Fruit fly (Drosophila melanogaster) Kc167 (cell line): ENCODE data around the gene CG42763.

ENCODE experiments used
- Myc ChIP-seq: fragments of >200 bp; optimal IDR thresholded peaks from 2 replicates; lab custom pipeline; 2017; ENCODE audit warnings: missing external identifiers
- Sin3A ChIP-seq: fragments of >200 bp; optimal IDR thresholded peaks from 2 replicates; lab custom pipeline; 2018; ENCODE audit warnings: missing external identifiers
- h ChIP-seq: fragments of >200 bp; optimal IDR thresholded peaks from 3 replicates; lab custom pipeline; 2018; ENCODE audit warnings: missing external identifiers
- insv ChIP-seq: fragments of >200 bp; optimal IDR thresholded peaks from 3 replicates; lab custom pipeline; 2018; ENCODE audit warnings: missing external identifiers
- psq ChIP-seq: fragments of >200 bp; optimal IDR thresholded peaks from 2 replicates; lab custom pipeline; 2017; ENCODE audit warnings: missing external identifiers
- ttk ChIP-seq: sonication (Bioruptor generic); optimal IDR thresholded peaks from 2 replicates; lab custom pipeline; 2017; ENCODE audit warnings: missing external identifiers

Gene CG42763

DNA sequence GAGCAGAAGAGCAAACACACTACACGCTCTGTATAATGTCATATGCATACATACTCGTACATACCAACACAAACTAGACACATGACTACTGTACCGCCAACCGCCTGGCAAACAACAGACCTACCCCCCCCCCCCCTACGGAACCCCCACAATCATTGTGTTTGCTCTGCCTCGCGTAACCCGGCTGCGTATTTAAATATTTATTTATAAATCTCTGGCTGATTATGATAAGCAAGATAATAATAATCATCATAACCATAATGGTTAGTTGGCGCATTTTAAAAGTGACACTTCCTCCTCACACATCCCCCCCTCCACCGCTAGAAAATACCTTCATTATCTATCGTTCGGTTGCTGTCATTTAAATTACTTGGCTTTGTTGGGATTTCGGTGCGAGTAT, 47.4 kb downstream of the CG42763 start:
- TF ChIP-seq h, result no peak
- TF ChIP-seq Sin3A, result no peak
- TF ChIP-seq psq (lab: Kevin White, UChicago), result no peak
- TF ChIP-seq ttk, result no peak
- TF ChIP-seq insv (lab: Kevin White, UChicago), result no peak
- no peak for TF ChIP-seq Myc (lab: Kevin White, UChicago)

DNA sequence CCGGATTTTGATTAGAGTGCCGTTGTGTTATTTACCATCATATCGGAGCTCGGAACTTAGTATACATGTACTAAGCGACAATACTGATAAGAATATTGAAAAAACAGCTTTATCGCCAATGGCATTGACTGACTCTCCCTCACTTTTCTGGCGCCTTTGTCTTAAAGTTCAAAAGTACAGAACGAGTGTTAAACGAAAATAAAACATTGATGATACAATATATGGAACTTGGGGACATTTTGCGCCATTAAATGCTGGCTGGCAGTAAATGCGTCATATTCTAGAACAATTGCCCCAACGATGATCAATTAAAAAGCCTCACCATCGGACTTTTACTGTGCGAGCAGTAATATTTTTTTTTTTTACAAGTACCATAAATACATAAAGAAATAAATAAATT, 49.7 kb downstream of the CG42763 start:
- TF ChIP-seq Myc (lab: Kevin White, UChicago), result no peak
- TF ChIP-seq Sin3A, result no peak
- no peak for TF ChIP-seq psq (lab: Kevin White, UChicago)
- no peak for TF ChIP-seq insv (lab: Kevin White, UChicago)
- no peak for TF ChIP-seq ttk
- no peak for TF ChIP-seq h
